Worm (Caenorhabditis elegans) whole organism, L3 larva: ENCODE results near the gene sru-25.

Experiments used
- ceh-82 ChIP-seq: fragments of 150-350 bp; optimal IDR thresholded peaks from 2 replicates; lab custom pipeline; 2014; ENCODE audit warnings: missing biosample characterization, missing genetic modification characterization
- pqm-1 ChIP-seq: fragments of 150-350 bp; optimal IDR thresholded peaks from 2 replicates; lab custom pipeline; 2017; ENCODE audit warnings: missing biosample characterization, missing genetic modification characterization, inconsistent platforms
- tbx-2 ChIP-seq: sonication (generic microtip); optimal IDR thresholded peaks from 2 replicates; lab custom pipeline; 2016; ENCODE audit warnings: mild to moderate bottlenecking, missing genetic modification characterization, missing compliant biosample characterization

DNA sequence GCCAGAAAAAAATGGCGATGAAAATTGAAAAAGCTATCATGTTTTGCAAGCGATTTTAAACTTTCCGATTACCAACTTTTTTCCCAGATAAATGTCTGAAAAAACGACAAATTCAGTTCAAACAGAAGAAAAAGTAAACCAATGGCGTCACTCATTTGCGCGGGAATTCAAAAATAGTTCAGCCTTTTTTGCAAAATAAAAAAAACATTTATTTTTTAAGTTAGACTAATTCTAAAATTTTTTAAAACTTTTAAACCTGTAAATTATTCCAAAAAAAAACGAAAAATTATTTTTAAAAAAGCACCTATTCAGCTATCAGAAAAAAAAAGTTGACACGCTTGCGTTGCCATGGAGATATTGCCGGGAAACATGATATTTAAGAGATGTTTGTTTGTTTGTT lies 38.8 kb upstream of the sru-25 start, which contains the start of gene cyp-33C11:
- TF ChIP-seq pqm-1 (no peak), tbx-2 (tag; lab: Kevin White, UChicago) (no peak), ceh-82 (tag; lab: Kevin White, UChicago) (no peak)
